Worm (Caenorhabditis elegans) whole organism, L4 larva: ENCODE data around the gene rme-4.

Source experiments
- F10B5.3 ChIP-seq: sonication (generic microtip); optimal IDR thresholded peaks from 2 replicates; lab custom pipeline; 2016; ENCODE audit warnings: mild to moderate bottlenecking, missing genetic modification characterization, missing compliant biosample characterization
- F49E8.2 ChIP-seq: sonication (generic microtip); optimal IDR thresholded peaks from 2 replicates; lab custom pipeline; 2016; ENCODE audit warnings: missing compliant biosample characterization, mild to moderate bottlenecking, missing genetic modification characterization, borderline replicate concordance
- R02D3.7 ChIP-seq: fragments of 150-350 bp; sonication (generic microtip); optimal IDR thresholded peaks from 3 replicates; lab custom pipeline; 2014; ENCODE audit warnings: missing biosample characterization, missing genetic modification characterization
- T26A8.4 ChIP-seq: fragments of 200-800 bp; sonication (Bioruptor generic); IDR thresholded peaks from 2 replicates; pipeline ENCODE4 v1.3.6; 2022; ENCODE audit warnings: missing genetic modification characterization, missing compliant biosample characterization
- Y105C5A.15 ChIP-seq: fragments of 200-800 bp; sonication (Bioruptor generic); IDR thresholded peaks from 2 replicates; pipeline ENCODE4 v1.3.6; 2022; ENCODE audit warnings: missing genetic modification characterization, missing compliant biosample characterization
- Y5F2A.4 ChIP-seq: fragments of 200-800 bp; sonication (Bioruptor generic); optimal IDR thresholded peaks from 2 replicates; lab custom pipeline; 2018; ENCODE audit warnings: mild to moderate bottlenecking, missing genetic modification characterization, missing compliant biosample characterization
- Y75B8A.6 ChIP-seq: fragments of 200-800 bp; sonication (Bioruptor generic); IDR thresholded peaks from 2 replicates; pipeline ENCODE4 v1.3.6; 2022; ENCODE audit warnings: missing genetic modification reagents, missing genetic modification characterization, missing compliant biosample characterization
- ZK337.2 ChIP-seq: fragments of 200-800 bp; sonication (Bioruptor generic); IDR thresholded peaks from 2 replicates; pipeline ENCODE4 v1.3.6; 2022; ENCODE audit warnings: missing genetic modification reagents, missing genetic modification characterization, missing compliant biosample characterization
- ZK546.5 ChIP-seq, 2 experiments: sonication (generic microtip); optimal IDR thresholded peaks; 2 replicates each; lab custom pipeline; 2017; ENCODE audit warnings: missing biosample characterization in 2 of 2, missing genetic modification characterization in 2 of 2
- ama-1 ChIP-seq: fragments of 150-350 bp; optimal IDR thresholded peaks from 2 replicates; lab custom pipeline; 2014; ENCODE audit warnings: inconsistent platforms, mixed read lengths
- arid-1 ChIP-seq: fragments of 200-800 bp; sonication (Bioruptor generic); conservative IDR thresholded peaks from 2 replicates; pipeline ENCODE4 v1.3.6; 2022; ENCODE audit warnings: missing genetic modification reagents, missing genetic modification characterization, missing compliant biosample characterization
- ceh-44 ChIP-seq: fragments of 200-800 bp; sonication (Bioruptor generic); IDR thresholded peaks from 2 replicates; pipeline ENCODE4 v1.3.6; 2022; ENCODE audit warnings: missing genetic modification reagents, missing genetic modification characterization, missing compliant biosample characterization
- daf-12 ChIP-seq: fragments of 150-350 bp; optimal IDR thresholded peaks from 2 replicates; lab custom pipeline; 2014; ENCODE audit warnings: missing biosample characterization, missing genetic modification reagents, missing genetic modification characterization
- dpl-1 ChIP-seq: fragments of 150-350 bp; optimal IDR thresholded peaks from 2 replicates; lab custom pipeline; 2014; ENCODE audit warnings: missing biosample characterization, missing genetic modification reagents, missing genetic modification characterization
- duxl-1 ChIP-seq: sonication (generic microtip); optimal IDR thresholded peaks from 2 replicates; lab custom pipeline; 2016; ENCODE audit warnings: mild to moderate bottlenecking, missing genetic modification characterization, moderate library complexity, missing compliant biosample characterization; ENCODE audit not compliant: poor library complexity
- dve-1 ChIP-seq: sonication (generic microtip); optimal IDR thresholded peaks from 2 replicates; lab custom pipeline; 2017; ENCODE audit warnings: antibody characterized with exemption, mild to moderate bottlenecking, missing genetic modification characterization, missing compliant biosample characterization; ENCODE audit not compliant: insufficient read depth
- fkh-10 ChIP-seq: fragments of 150-350 bp; optimal IDR thresholded peaks from 2 replicates; lab custom pipeline; 2014; ENCODE audit warnings: missing biosample characterization, missing genetic modification reagents, missing genetic modification characterization
- fos-1 ChIP-seq: fragments of 150-350 bp; optimal IDR thresholded peaks from 2 replicates; lab custom pipeline; 2014; ENCODE audit warnings: missing biosample characterization, missing genetic modification characterization
- hif-1 ChIP-seq, 2 experiments: sonication (generic microtip); optimal IDR thresholded peaks; 2 replicates each; lab custom pipeline; 2016 to 2017; ENCODE audit warnings: missing compliant biosample characterization in 2 of 2, missing genetic modification characterization in 2 of 2, missing genetic modification reagents in 2 of 2, missing genotype in 2 of 2, mild to moderate bottlenecking in 1 of 2
- hlh-11 ChIP-seq: fragments of 200-800 bp; sonication (Bioruptor generic); optimal IDR thresholded peaks from 2 replicates; lab custom pipeline; 2018; ENCODE audit warnings: mild to moderate bottlenecking, missing genetic modification characterization, missing compliant biosample characterization
- lim-7 ChIP-seq: fragments of 200-800 bp; sonication (Bioruptor generic); IDR thresholded peaks from 2 replicates; pipeline ENCODE4 v1.3.6; 2022; ENCODE audit warnings: missing genetic modification characterization, missing compliant biosample characterization
- lin-1 ChIP-seq: fragments of 200-800 bp; sonication (Bioruptor generic); IDR thresholded peaks from 2 replicates; pipeline ENCODE4 v1.3.6; 2022; ENCODE audit warnings: missing genetic modification reagents, missing genetic modification characterization, missing compliant biosample characterization
- lin-13 ChIP-seq: fragments of 150-350 bp; optimal IDR thresholded peaks from 2 replicates; lab custom pipeline; 2014; ENCODE audit warnings: missing biosample characterization, missing genetic modification reagents, missing genetic modification characterization
- lin-15B ChIP-seq: fragments of 150-350 bp; sonication (generic microtip); optimal IDR thresholded peaks from 3 replicates; lab custom pipeline; 2014; ENCODE audit warnings: missing biosample characterization, missing genetic modification characterization
- lin-29 ChIP-seq: fragments of 200-800 bp; sonication (Bioruptor generic); IDR thresholded peaks from 2 replicates; pipeline ENCODE4 v1.3.6; 2022; ENCODE audit warnings: missing genetic modification reagents, missing genetic modification characterization, missing compliant biosample characterization
- lin-38 ChIP-seq: fragments of 200-800 bp; sonication (Bioruptor generic); IDR thresholded peaks from 2 replicates; pipeline ENCODE4 v1.3.6; 2022; ENCODE audit warnings: missing genetic modification reagents, missing genetic modification characterization, missing compliant biosample characterization
- lsy-2 ChIP-seq, 2 experiments: fragments of 150-350 bp in 1 of 2; sonication (generic microtip) in 1 of 2; optimal IDR thresholded peaks; 2 replicates each; lab custom pipeline; 2014 to 2017; ENCODE audit warnings: missing biosample characterization in 2 of 2, missing genetic modification characterization in 2 of 2
- madf-9 ChIP-seq: fragments of 200-800 bp; sonication (Bioruptor generic); conservative IDR thresholded peaks from 2 replicates; pipeline ENCODE4 v1.3.6; 2022; ENCODE audit warnings: missing genetic modification reagents, missing genetic modification characterization, missing compliant biosample characterization
- mes-2 ChIP-seq: sonication (generic microtip); optimal IDR thresholded peaks from 2 replicates; lab custom pipeline; 2016; ENCODE audit warnings: missing genotype, mild to moderate bottlenecking, missing genetic modification characterization, missing compliant biosample characterization; ENCODE audit not compliant: poor library complexity, severe bottlenecking
- mxl-3 ChIP-seq: fragments of 200-800 bp; sonication (Bioruptor generic); optimal IDR thresholded peaks from 2 replicates; lab custom pipeline; 2018; ENCODE audit warnings: mild to moderate bottlenecking, missing genetic modification characterization, missing compliant biosample characterization
- nhr-11 ChIP-seq: fragments of 150-350 bp; optimal IDR thresholded peaks from 2 replicates; lab custom pipeline; 2014; ENCODE audit warnings: missing biosample characterization, missing genetic modification characterization
- nhr-111 ChIP-seq: fragments of 200-800 bp; sonication (Bioruptor generic); optimal IDR thresholded peaks from 2 replicates; lab custom pipeline; 2018; ENCODE audit warnings: mild to moderate bottlenecking, missing genetic modification characterization, missing compliant biosample characterization
- nhr-237 ChIP-seq: sonication (generic microtip); optimal IDR thresholded peaks from 2 replicates; lab custom pipeline; 2017; ENCODE audit warnings: missing biosample characterization, missing genetic modification characterization
- nhr-28 ChIP-seq: fragments of 150-350 bp; optimal IDR thresholded peaks from 2 replicates; lab custom pipeline; 2014; ENCODE audit warnings: missing biosample characterization, missing genetic modification characterization
- nhr-41 ChIP-seq: fragments of 200-800 bp; sonication (Bioruptor generic); IDR thresholded peaks from 2 replicates; pipeline ENCODE4 v1.3.6; 2022; ENCODE audit warnings: missing genetic modification reagents, missing genetic modification characterization, missing compliant biosample characterization
- nhr-42 ChIP-seq: fragments of 200-800 bp; sonication (Bioruptor generic); IDR thresholded peaks from 2 replicates; pipeline ENCODE4 v1.3.6; 2022; ENCODE audit warnings: missing genetic modification characterization, missing compliant biosample characterization
- nhr-48 ChIP-seq: sonication (generic microtip); optimal IDR thresholded peaks from 2 replicates; lab custom pipeline; 2016; ENCODE audit warnings: mild to moderate bottlenecking, missing genetic modification characterization, missing compliant biosample characterization
- nhr-77 ChIP-seq: fragments of 150-350 bp; optimal IDR thresholded peaks from 2 replicates; lab custom pipeline; 2014; ENCODE audit warnings: missing biosample characterization, missing genetic modification characterization
- pha-4 ChIP-seq, 2 experiments: fragments of 150-350 bp in 1 of 2; fragments of 200-800 bp in 1 of 2; sonication (Bioruptor generic) in 1 of 2; IDR thresholded peaks in 1 of 2; optimal IDR thresholded peaks in 1 of 2; 2 replicates each; pipeline versions ENCODE4 v1.3.6 to Lab custom; 2014 to 2022; ENCODE audit warnings: missing genetic modification characterization in 2 of 2, missing genetic modification reagents in 2 of 2, missing biosample characterization in 1 of 2, missing compliant biosample characterization in 1 of 2
- php-3 ChIP-seq: fragments of 200-800 bp; sonication (Bioruptor generic); IDR thresholded peaks from 2 replicates; pipeline ENCODE4 v1.3.6; 2022; ENCODE audit warnings: missing genetic modification reagents, missing genetic modification characterization, missing compliant biosample characterization
- pqm-1 ChIP-seq: sonication (generic microtip); optimal IDR thresholded peaks from 2 replicates; lab custom pipeline; 2017; ENCODE audit warnings: missing biosample characterization, missing genetic modification characterization
- rbr-2 ChIP-seq: sonication (generic microtip); optimal IDR thresholded peaks from 2 replicates; lab custom pipeline; 2016; ENCODE audit warnings: missing genotype, missing genetic modification characterization, missing compliant biosample characterization
- sdz-12 ChIP-seq: fragments of 200-800 bp; sonication (Bioruptor generic); optimal IDR thresholded peaks from 2 replicates; lab custom pipeline; 2018; ENCODE audit warnings: mild to moderate bottlenecking, missing genetic modification characterization, missing compliant biosample characterization
- snpc-1.2 ChIP-seq: fragments of 200-800 bp; sonication (Bioruptor generic); IDR thresholded peaks from 2 replicates; pipeline ENCODE4 v1.3.6; 2022; ENCODE audit warnings: missing genetic modification reagents, missing genetic modification characterization, missing compliant biosample characterization
- tag-97 ChIP-seq: fragments of 200-800 bp; sonication (Bioruptor generic); IDR thresholded peaks from 2 replicates; pipeline ENCODE4 v1.3.6; 2022; ENCODE audit warnings: missing genetic modification characterization, missing compliant biosample characterization
- unc-130 ChIP-seq: sonication (generic microtip); optimal IDR thresholded peaks from 2 replicates; lab custom pipeline; 2016; ENCODE audit warnings: missing genetic modification reagents, missing genetic modification characterization, missing compliant biosample characterization
- zag-1 ChIP-seq: fragments of 150-350 bp; optimal IDR thresholded peaks from 2 replicates; lab custom pipeline; 2014; ENCODE audit warnings: missing biosample characterization, missing genetic modification characterization
- zfp-3 ChIP-seq: fragments of 200-800 bp; sonication (Bioruptor generic); conservative IDR thresholded peaks from 2 replicates; pipeline ENCODE4 v1.3.6; 2022; ENCODE audit warnings: missing genetic modification reagents, missing genetic modification characterization, missing compliant biosample characterization
- zip-2 ChIP-seq: fragments of 150-350 bp; optimal IDR thresholded peaks from 2 replicates; lab custom pipeline; 2014; ENCODE audit warnings: missing biosample characterization, missing genetic modification characterization
- ztf-7 ChIP-seq: fragments of 150-350 bp; optimal IDR thresholded peaks from 2 replicates; lab custom pipeline; 2014; ENCODE audit warnings: missing biosample characterization, missing genetic modification characterization

The rme-4 gene

ce11 chrX:10332035-10332614 is 47.5 kb downstream of the rme-4 start (continued):
- no peak for TF ChIP-seq nhr-77 (tag; lab: Kevin White, UChicago)
- TF ChIP-seq lin-1 (GFP tag; lab: Robert Waterston, UW): 0 out of 2 replicates have a peak, but pooled peaks have one; percentile 19
- no peak for TF ChIP-seq sdz-12
- no peak for TF ChIP-seq nhr-42
- no peak for TF ChIP-seq dpl-1 (GFP tag; lab: Kevin White, UChicago)
- no peak for TF ChIP-seq F10B5.3
- no peak for TF ChIP-seq unc-130 (GFP tag; lab: Kevin White, UChicago)
- no peak for TF ChIP-seq ZK337.2
- TF ChIP-seq R02D3.7: no peak
- peak; percentile 57 for TF ChIP-seq nhr-28 (tag; lab: Kevin White, UChicago)
- no peak for TF ChIP-seq arid-1 (GFP tag; lab: Robert Waterston, UW)
- TF ChIP-seq mes-2: no peak
- no peak for TF ChIP-seq madf-9
- TF ChIP-seq pqm-1 (tag; lab: Kevin White, UChicago): peak; percentile 56
- TF ChIP-seq nhr-48 (tag; lab: Kevin White, UChicago): peak; percentile 80
- no peak for TF ChIP-seq ztf-7 (tag; lab: Kevin White, UChicago)
- TF ChIP-seq duxl-1 (tag; lab: Kevin White, UChicago): peak; percentile 24
- TF ChIP-seq zag-1 (tag; lab: Kevin White, UChicago): no peak
- TF ChIP-seq dve-1 (tag; lab: Kevin White, UChicago): peak; percentile 54
- TF ChIP-seq php-3: peak; percentile 14; the same call in 1 of the 2 replicates
- no peak for TF ChIP-seq ZK546.5 (tag; optimal IDR thresholded peaks at IDR 0.05; lab: Kevin White, UChicago)
- no peak for TF ChIP-seq snpc-1.2 (GFP tag; lab: Robert Waterston, UW)
- TF ChIP-seq mxl-3 (GFP tag; lab: Kevin White, UChicago): peak; percentile 64
- TF ChIP-seq lim-7 (GFP tag; lab: Robert Waterston, UW): no peak
- no peak for TF ChIP-seq nhr-111 (GFP tag; lab: Kevin White, UChicago)
- TF ChIP-seq tag-97 (GFP tag; lab: Robert Waterston, UW): no peak
- TF ChIP-seq fkh-10: no peak
- no peak for TF ChIP-seq ama-1
- no peak for TF ChIP-seq lin-29 (GFP tag; lab: Robert Waterston, UW)
- no peak for TF ChIP-seq fos-1
- TF ChIP-seq F49E8.2 (tag; lab: Kevin White, UChicago): no peak
- no peak for TF ChIP-seq zfp-3 (GFP tag; lab: Robert Waterston, UW)
- no peak for TF ChIP-seq pha-4 (GFP tag; IDR thresholded peaks at IDR 0.05; lab: Robert Waterston, UW)
- TF ChIP-seq pha-4 (tag; optimal IDR thresholded peaks at IDR 0.05; lab: Kevin White, UChicago): no peak
- peak in 1 of 2 experiments; percentile 14 for TF ChIP-seq lsy-2 (tag; optimal IDR thresholded peaks at IDR 0.05; lab: Kevin White, UChicago)
- TF ChIP-seq daf-12 (tag; lab: Kevin White, UChicago): no peak
- TF ChIP-seq lin-15B: no peak
- TF ChIP-seq Y5F2A.4 (GFP tag; lab: Kevin White, UChicago): no peak
- TF ChIP-seq nhr-237: no peak
- no peak for TF ChIP-seq zip-2 (tag; lab: Kevin White, UChicago)
- TF ChIP-seq Y75B8A.6: no peak
- no peak for TF ChIP-seq rbr-2 (tag; lab: Kevin White, UChicago)
- no peak for TF ChIP-seq lin-38 (GFP tag; lab: Robert Waterston, UW)
- TF ChIP-seq T26A8.4: no peak; the same call in 1 of the 2 replicates
- peak in 1 of 2 experiments; percentile 25 for TF ChIP-seq hif-1 (tag; optimal IDR thresholded peaks at IDR 0.05; lab: Kevin White, UChicago)
- peak; percentile 46 for TF ChIP-seq nhr-11 (tag; lab: Kevin White, UChicago)
- no peak for TF ChIP-seq lin-13 (GFP tag; lab: Kevin White, UChicago)
- no peak for TF ChIP-seq Y105C5A.15 (GFP tag; lab: Robert Waterston, UW)
- TF ChIP-seq ceh-44 (GFP tag; lab: Robert Waterston, UW): no peak
- no peak for TF ChIP-seq nhr-41
- TF ChIP-seq hlh-11 (tag; lab: Kevin White, UChicago): peak; percentile 79
